Fruit fly (Drosophila melanogaster) whole organism, embryonic: ENCODE measurements around the gene MED15.

Experiments used
- Atf6 ChIP-seq: fragments of 200-800 bp; sonication (Bioruptor generic); IDR thresholded peaks from 2 replicates; pipeline ENCODE4 v1.3.6; 2022; ENCODE audit warnings: missing biosample characterization, missing genetic modification characterization
- CG10274 ChIP-seq: fragments of 200-800 bp; sonication (Bioruptor generic); optimal IDR thresholded peaks from 3 replicates; lab custom pipeline; 2017; ENCODE audit warnings: missing biosample characterization, mild to moderate bottlenecking, missing genetic modification characterization
- CG10565 ChIP-seq: fragments of 200-800 bp; sonication (Bioruptor generic); optimal IDR thresholded peaks from 3 replicates; lab custom pipeline; 2016; ENCODE audit warnings: missing biosample characterization, mild to moderate bottlenecking, missing genetic modification characterization
- CG13287 ChIP-seq: fragments of 200-800 bp; sonication (Bioruptor generic); IDR thresholded peaks from 2 replicates; pipeline ENCODE4 v1.3.6; 2022; ENCODE audit warnings: missing biosample characterization, missing genetic modification characterization; ENCODE audit not compliant: partially characterized antibody
- CG15073 ChIP-seq: fragments of 200-800 bp; sonication (Bioruptor generic); optimal IDR thresholded peaks from 2 replicates; lab custom pipeline; 2016; ENCODE audit warnings: missing biosample characterization, missing genetic modification characterization
- CG16815 ChIP-seq: fragments of 200-800 bp; sonication (Bioruptor generic); optimal IDR thresholded peaks from 3 replicates; lab custom pipeline; 2017; ENCODE audit warnings: missing biosample characterization, mild to moderate bottlenecking, missing genetic modification characterization
- CG18011 ChIP-seq: fragments of 200-800 bp; sonication (Bioruptor generic); optimal IDR thresholded peaks from 2 replicates; lab custom pipeline; 2017; ENCODE audit warnings: missing biosample characterization, missing genetic modification characterization, mild to moderate bottlenecking, moderate library complexity, missing genotype
- CG18476 ChIP-seq: fragments of 200-800 bp; sonication (Bioruptor generic); optimal IDR thresholded peaks from 2 replicates; lab custom pipeline; 2016; ENCODE audit warnings: missing biosample characterization, mild to moderate bottlenecking, missing genetic modification characterization
- CG30431 ChIP-seq: fragments of 200-800 bp; sonication (Bioruptor generic); optimal IDR thresholded peaks from 2 replicates; lab custom pipeline; 2017; ENCODE audit warnings: missing biosample characterization, missing genetic modification characterization
- CG32532 ChIP-seq: fragments of 200-800 bp; sonication (Bioruptor generic); IDR thresholded peaks from 2 replicates; pipeline ENCODE4 v1.3.6; 2022; ENCODE audit warnings: missing biosample characterization, missing genetic modification characterization
- CG33213 ChIP-seq: fragments of 200-800 bp; sonication (Bioruptor generic); optimal IDR thresholded peaks from 3 replicates; lab custom pipeline; 2016; ENCODE audit warnings: missing biosample characterization, missing genetic modification characterization
- CG34376 ChIP-seq: fragments of 200-800 bp; sonication (Bioruptor generic); optimal IDR thresholded peaks from 2 replicates; lab custom pipeline; 2018; ENCODE audit warnings: missing biosample characterization, mild to moderate bottlenecking, missing genetic modification characterization
- CG4282 ChIP-seq: fragments of 200-800 bp; sonication (Bioruptor generic); optimal IDR thresholded peaks from 2 replicates; lab custom pipeline; 2016; ENCODE audit warnings: missing biosample characterization, missing genetic modification characterization
- CG4617 ChIP-seq: fragments of 200-800 bp; sonication (Bioruptor generic); optimal IDR thresholded peaks from 3 replicates; lab custom pipeline; 2016; ENCODE audit warnings: missing biosample characterization, missing genetic modification characterization, borderline replicate concordance
- CG6272 ChIP-seq: fragments of 200-800 bp; sonication (Bioruptor generic); IDR thresholded peaks from 2 replicates; pipeline ENCODE4 v1.3.6; 2022; ENCODE audit warnings: missing biosample characterization, missing genetic modification characterization
- CG6683 ChIP-seq: fragments of 200-800 bp; sonication (Bioruptor generic); optimal IDR thresholded peaks from 2 replicates; lab custom pipeline; 2017; ENCODE audit warnings: missing biosample characterization, mild to moderate bottlenecking, missing genetic modification characterization, missing genetic modification reagents
- CG6791 ChIP-seq: fragments of 200-800 bp; sonication (Bioruptor generic); IDR thresholded peaks from 3 replicates; pipeline ENCODE4 v1.3.6; 2022; ENCODE audit warnings: missing biosample characterization, missing genetic modification characterization; ENCODE audit not compliant: partially characterized antibody
- CG6854 ChIP-seq: fragments of 200-800 bp; sonication (Bioruptor generic); optimal IDR thresholded peaks from 3 replicates; lab custom pipeline; 2017; ENCODE audit warnings: missing biosample characterization, mild to moderate bottlenecking, missing genetic modification characterization
- CG8388 ChIP-seq: fragments of 200-800 bp; sonication (Bioruptor generic); optimal IDR thresholded peaks from 2 replicates; lab custom pipeline; 2019; ENCODE audit warnings: missing biosample characterization, mild to moderate bottlenecking, missing genetic modification characterization, moderate library complexity
- CG8944 ChIP-seq: fragments of 200-800 bp; sonication (Bioruptor generic); optimal IDR thresholded peaks from 3 replicates; lab custom pipeline; 2016; ENCODE audit warnings: missing biosample characterization, missing genetic modification characterization
- CG9437 ChIP-seq: fragments of 200-800 bp; sonication (Bioruptor generic); optimal IDR thresholded peaks from 2 replicates; lab custom pipeline; 2018; ENCODE audit warnings: missing biosample characterization, mild to moderate bottlenecking, missing genetic modification characterization
- Dp ChIP-seq: fragments of 200-800 bp; sonication (Bioruptor generic); optimal IDR thresholded peaks from 2 replicates; lab custom pipeline; 2018; ENCODE audit warnings: missing biosample characterization, mild to moderate bottlenecking, missing genetic modification characterization, moderate library complexity
- Elba2 ChIP-seq: fragments of 200-800 bp; sonication (Bioruptor generic); optimal IDR thresholded peaks from 3 replicates; lab custom pipeline; 2016; ENCODE audit warnings: missing biosample characterization, missing genetic modification characterization
- H15 ChIP-seq: fragments of 200-800 bp; sonication (Bioruptor generic); IDR thresholded peaks from 3 replicates; pipeline ENCODE4 v1.3.6; 2022; ENCODE audit warnings: missing biosample characterization, missing genetic modification characterization
- HLHmδ ChIP-seq: fragments of 200-800 bp; sonication (Bioruptor generic); optimal IDR thresholded peaks from 2 replicates; lab custom pipeline; 2018; ENCODE audit warnings: missing biosample characterization, mild to moderate bottlenecking, missing genetic modification characterization, moderate library complexity
- Mrtf ChIP-seq: fragments of 200-800 bp; sonication (Bioruptor generic); IDR thresholded peaks from 3 replicates; pipeline ENCODE4 v1.3.6; 2022; ENCODE audit warnings: missing biosample characterization, missing genetic modification characterization
- Neu2 ChIP-seq: fragments of 200-800 bp; sonication (Bioruptor generic); optimal IDR thresholded peaks from 3 replicates; lab custom pipeline; 2016; ENCODE audit warnings: missing biosample characterization, missing genetic modification characterization, borderline replicate concordance
- Rfx ChIP-seq: fragments of 200-800 bp; sonication (Bioruptor generic); IDR thresholded peaks from 2 replicates; pipeline ENCODE4 v1.3.6; 2022; ENCODE audit warnings: missing biosample characterization, missing genetic modification characterization
- ac ChIP-seq: fragments of 200-800 bp; sonication (Bioruptor generic); optimal IDR thresholded peaks from 3 replicates; lab custom pipeline; 2017; ENCODE audit warnings: missing biosample characterization, mild to moderate bottlenecking, missing genetic modification characterization
- al ChIP-seq: fragments of 200-800 bp; sonication (Bioruptor generic); IDR thresholded peaks from 2 replicates; pipeline ENCODE4 v1.3.6; 2022; ENCODE audit warnings: missing biosample characterization, missing genetic modification characterization
- cato ChIP-seq: fragments of 200-800 bp; sonication (Bioruptor generic); optimal IDR thresholded peaks from 2 replicates; lab custom pipeline; 2016; ENCODE audit warnings: missing biosample characterization, missing genetic modification characterization, borderline replicate concordance
- chif ChIP-seq, 2 experiments: fragments of 200-800 bp; sonication (Bioruptor generic); optimal IDR thresholded peaks; 3 replicates each; lab custom pipeline; 2016; ENCODE audit warnings: missing biosample characterization in 2 of 2, missing genetic modification characterization in 2 of 2
- dan ChIP-seq: fragments of 200-800 bp; sonication (Bioruptor generic); IDR thresholded peaks from 2 replicates; pipeline ENCODE4 v1.3.6; 2022; ENCODE audit warnings: missing biosample characterization, missing genetic modification characterization
- ftz-f1 ChIP-seq: fragments of 200-800 bp; sonication (Bioruptor generic); optimal IDR thresholded peaks from 2 replicates; lab custom pipeline; 2016; ENCODE audit warnings: missing biosample characterization, missing genetic modification characterization
- gcm2 ChIP-seq: fragments of 200-800 bp; sonication (Bioruptor generic); optimal IDR thresholded peaks from 2 replicates; lab custom pipeline; 2016; ENCODE audit warnings: missing biosample characterization, missing genetic modification characterization
- gfzf ChIP-seq: fragments of 200-800 bp; sonication (Bioruptor generic); optimal IDR thresholded peaks from 2 replicates; lab custom pipeline; 2016; ENCODE audit warnings: missing biosample characterization, mild to moderate bottlenecking, missing genetic modification characterization, moderate library complexity
- gsb ChIP-seq: fragments of 200-800 bp; sonication (Bioruptor generic); IDR thresholded peaks from 2 replicates; pipeline ENCODE4 v1.3.6; 2022; ENCODE audit warnings: missing biosample characterization, missing genetic modification characterization
- ham ChIP-seq: fragments of 200-800 bp; sonication (Bioruptor generic); IDR thresholded peaks from 2 replicates; pipeline ENCODE4 v1.3.6; 2022; ENCODE audit warnings: missing biosample characterization, missing genetic modification characterization
- kah ChIP-seq: fragments of 200-800 bp; sonication (Bioruptor generic); optimal IDR thresholded peaks from 2 replicates; lab custom pipeline; 2018; ENCODE audit warnings: missing biosample characterization, mild to moderate bottlenecking, missing genetic modification characterization
- nerfin-1 ChIP-seq: fragments of 200-800 bp; sonication (Bioruptor generic); optimal IDR thresholded peaks from 3 replicates; lab custom pipeline; 2019; ENCODE audit warnings: missing biosample characterization, mild to moderate bottlenecking, missing genetic modification characterization, moderate library complexity
- oc ChIP-seq: fragments of 200-800 bp; sonication (Bioruptor generic); optimal IDR thresholded peaks from 2 replicates; lab custom pipeline; 2018; ENCODE audit warnings: missing biosample characterization, mild to moderate bottlenecking, missing genetic modification characterization, moderate library complexity
- org-1 ChIP-seq: fragments of 200-800 bp; sonication (Bioruptor generic); optimal IDR thresholded peaks from 2 replicates; lab custom pipeline; 2017; ENCODE audit warnings: missing biosample characterization, missing genetic modification characterization
- slp2 ChIP-seq: fragments of 200-800 bp; sonication (Bioruptor generic); optimal IDR thresholded peaks from 2 replicates; lab custom pipeline; 2016; ENCODE audit warnings: missing biosample characterization, missing genetic modification characterization
- vnd ChIP-seq: fragments of 200-800 bp; sonication (Bioruptor generic); IDR thresholded peaks from 3 replicates; pipeline ENCODE4 v1.3.6; 2022; ENCODE audit warnings: missing biosample characterization, missing genetic modification characterization; ENCODE audit not compliant: partially characterized antibody
- wdn ChIP-seq: fragments of 200-800 bp; sonication (Bioruptor generic); IDR thresholded peaks from 2 replicates; pipeline ENCODE4 v1.3.6; 2022; ENCODE audit warnings: missing biosample characterization, missing genetic modification characterization
- wek ChIP-seq: fragments of 200-800 bp; sonication (Bioruptor generic); optimal IDR thresholded peaks from 3 replicates; lab custom pipeline; 2018; ENCODE audit warnings: missing biosample characterization, mild to moderate bottlenecking, missing genetic modification characterization, moderate library complexity
- zfh2 ChIP-seq: fragments of 200-800 bp; sonication (Bioruptor generic); optimal IDR thresholded peaks from 2 replicates; lab custom pipeline; 2016; ENCODE audit warnings: missing biosample characterization, missing genetic modification characterization

MED15 gene

DNA sequence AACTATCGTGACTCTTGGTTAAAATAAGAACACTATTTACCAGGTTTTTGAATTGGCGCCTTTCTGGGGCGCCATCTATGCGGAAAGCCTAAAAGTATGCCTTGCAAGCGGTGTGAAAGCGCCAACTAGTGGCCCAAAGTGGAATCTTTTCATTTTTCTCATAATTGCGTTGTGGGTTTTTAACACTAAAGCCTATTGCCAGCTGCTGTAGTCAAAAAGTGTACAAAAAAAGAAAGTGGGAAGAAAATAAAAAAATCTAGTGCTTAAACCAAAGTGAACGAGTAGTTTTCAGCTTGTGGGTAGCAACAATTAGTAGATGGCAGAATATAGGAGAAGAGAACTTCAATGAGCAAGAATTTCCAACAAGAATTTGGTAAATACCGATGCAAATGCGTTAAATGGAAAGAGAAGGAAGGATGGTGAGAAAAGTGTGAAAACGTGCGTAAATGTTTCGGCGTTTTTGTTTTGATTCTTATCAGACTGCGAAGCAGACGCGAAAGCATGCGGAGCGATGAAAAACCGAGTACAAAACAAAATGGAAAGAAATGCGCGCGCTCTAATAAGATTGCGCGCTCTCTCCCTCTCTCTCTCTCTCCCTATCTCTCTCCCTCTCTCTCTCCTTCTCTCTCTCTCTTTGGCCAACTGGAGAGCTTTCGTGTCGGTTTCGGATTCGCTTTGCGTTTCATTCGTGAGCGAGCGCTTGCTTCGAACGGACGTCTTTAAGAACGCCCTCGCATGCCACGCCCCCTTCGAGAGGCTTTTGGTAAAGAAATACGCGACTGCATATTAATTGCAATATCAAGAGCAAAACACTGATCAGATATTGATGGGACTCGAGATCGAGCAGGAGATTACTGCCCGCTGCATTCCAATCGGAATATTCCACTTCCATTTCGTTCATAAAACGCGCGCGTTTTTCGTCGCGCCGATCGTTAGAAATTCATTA lies 17.6 kb downstream of the MED15 start (continued):
- TF ChIP-seq CG9437 (no peak), CG10565 (GFP tag; lab: Kevin White, UChicago) (no peak), CG6272 (0 out of 2 replicates have a peak, but pooled peaks have one; percentile 16), al (GFP tag; lab: Robert Waterston, UW) (peak; percentile 36; the same call in 1 of the 2 replicates), gcm2 (GFP tag; lab: Kevin White, UChicago) (no peak), CG34376 (GFP tag; lab: Kevin White, UChicago) (peak; percentile 67), CG4617 (peak; percentile 11), CG13287 (GFP tag; lab: Robert Waterston, UW) (peak; percentile 64), HLHmδ (GFP tag; lab: Kevin White, UChicago) (peak; percentile 45), CG30431 (GFP tag; lab: Kevin White, UChicago) (peak; percentile 49), Neu2 (GFP tag; lab: Kevin White, UChicago) (peak; percentile 72), CG18011 (GFP tag; lab: Kevin White, UChicago) (peak; percentile 33), CG10274 (no peak), CG6791 (0 out of 3 replicates have a peak, but pooled peaks have one; percentile 44), CG4282 (peak; percentile 25), oc (tag; lab: Kevin White, UChicago) (peak; percentile 61), CG15073 (GFP tag; lab: Kevin White, UChicago) (no peak), CG32532 (peak; percentile 91), cato (GFP tag; lab: Kevin White, UChicago) (peak; percentile 25), zfh2 (GFP tag; lab: Kevin White, UChicago) (peak; percentile 49), kah (GFP tag; lab: Kevin White, UChicago) (peak; percentile 67), CG16815 (GFP tag; lab: Kevin White, UChicago) (peak; percentile 58), CG18476 (GFP tag; lab: Kevin White, UChicago) (peak; percentile 19), Mrtf (GFP tag; lab: Robert Waterston, UW) (peak; percentile 75; the same call in 2 of the 3 replicates), wdn (GFP tag; lab: Robert Waterston, UW) (peak; percentile 54; the same call in 1 of the 2 replicates), slp2 (GFP tag; lab: Kevin White, UChicago) (peak; percentile 72), Rfx (peak; percentile 91), vnd (GFP tag; lab: Robert Waterston, UW) (0 out of 3 replicates have a peak, but pooled peaks have one; percentile 27), ftz-f1 (GFP tag; lab: Kevin White, UChicago) (peak; percentile 66), ham (GFP tag; lab: Robert Waterston, UW) (no peak; the same call in 1 of the 2 replicates), wek (GFP tag; lab: Kevin White, UChicago) (peak; percentile 56), CG6683 (GFP tag; lab: Kevin White, UChicago) (no peak), gfzf (GFP tag; lab: Kevin White, UChicago) (peak; percentile 98), CG33213 (GFP tag; lab: Kevin White, UChicago) (peak; percentile 95), ac (GFP tag; lab: Kevin White, UChicago) (peak; percentile 9), Dp (GFP tag; lab: Kevin White, UChicago) (peak; percentile 100), CG8388 (GFP tag; lab: Kevin White, UChicago) (peak; percentile 14), Elba2 (GFP tag; lab: Kevin White, UChicago) (peak; percentile 10), CG6854 (GFP tag; lab: Kevin White, UChicago) (peak; percentile 49), CG8944 (peak; percentile 86), Atf6 (GFP tag; lab: Robert Waterston, UW) (peak; percentile 75), gsb (GFP tag; lab: Robert Waterston, UW) (peak; percentile 51; the same call in 1 of the 2 replicates), H15 (GFP tag; lab: Robert Waterston, UW) (peak; percentile 68; the same call in 2 of the 3 replicates), org-1 (GFP tag; lab: Kevin White, UChicago) (no peak), nerfin-1 (tag; lab: Kevin White, UChicago) (peak; percentile 90), dan (GFP tag; lab: Robert Waterston, UW) (no peak), chif (GFP tag; optimal IDR thresholded peaks at IDR 0.05; lab: Kevin White, UChicago) (peak; percentile 63 to 80)
